Worm (Caenorhabditis elegans): ENCODE measurements around the gene sre-43.

DNA sequence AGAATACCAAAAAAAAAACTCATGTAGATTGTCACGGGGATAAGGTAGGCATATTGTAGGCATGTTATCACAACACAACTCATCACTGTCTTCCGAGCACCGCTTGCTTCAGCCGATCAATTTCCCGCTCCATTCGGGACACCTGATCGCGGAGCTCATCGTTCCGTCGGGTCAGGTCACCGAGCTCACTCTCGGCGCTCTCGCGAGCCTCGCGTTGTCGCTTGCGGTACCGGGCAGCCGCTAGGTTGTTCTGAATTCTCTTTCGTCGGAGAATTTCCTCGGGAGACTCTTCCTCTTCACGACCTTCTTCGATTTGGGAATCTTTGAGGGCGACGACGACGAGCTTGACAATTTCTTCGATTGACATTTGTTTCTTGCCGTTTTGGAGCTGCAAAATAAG, 16.9 kb downstream of the sre-43 start:
- TF ChIP-seq tab-1 (GFP tag; IDR thresholded peaks at IDR 0.05) (no peak), ztf-23 (GFP tag; IDR thresholded peaks at IDR 0.05) (no peak), med-1 (GFP tag; optimal IDR thresholded peaks at IDR 0.05; ENCODE audit: insufficient read depth) (no peak), klf-2 (GFP tag; conservative IDR thresholded peaks at IDR 0.05) (no peak), cog-1 (tag; optimal IDR thresholded peaks at IDR 0.05) (no peak), flt-1 (GFP tag; IDR thresholded peaks at IDR 0.05) (no peak), T22C8.4 (GFP tag; IDR thresholded peaks at IDR 0.05) (no peak), ztf-29 (GFP tag; IDR thresholded peaks at IDR 0.05) (no peak)
